Fruit fly (Drosophila melanogaster) whole organism: ENCODE data around the gene CG15879.

Experiments
- CG8478 ChIP-seq: fragments of >200 bp; optimal IDR thresholded peaks from 2 replicates; lab custom pipeline; 2018; ENCODE audit warnings: inconsistent platforms
- pan ChIP-seq: fragments of >200 bp; optimal IDR thresholded peaks from 2 replicates; lab custom pipeline; 2017

DNA sequence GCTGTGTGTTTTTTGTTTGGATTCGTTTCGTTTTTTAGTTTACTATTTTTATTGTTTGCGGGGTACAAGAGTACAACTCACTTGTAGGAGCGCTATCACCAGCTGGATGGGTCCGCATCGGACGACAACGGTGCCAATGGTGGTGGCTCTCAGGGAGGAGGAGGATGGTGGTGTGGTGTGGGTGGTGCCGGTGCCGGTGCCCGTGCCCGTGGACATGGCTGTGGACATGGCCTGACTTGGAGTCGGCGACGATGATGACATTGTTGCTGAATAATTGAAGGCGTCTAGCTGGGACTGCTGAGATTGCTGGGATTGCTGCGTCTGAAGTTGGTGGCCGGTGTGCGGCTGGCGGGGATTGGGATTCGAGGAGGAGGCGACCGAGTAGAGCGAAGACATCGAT, 19.2 kb downstream of the CG15879 start:
- TF ChIP-seq pan (lab: Kevin White, UChicago) (no peak), CG8478 (lab: Kevin White, UChicago) (no peak)
